Fruit fly (Drosophila melanogaster) whole organism, wandering third instar larva: ENCODE data around the gene CG40813.
"Not testable (repeated sequence)": the region's sequence is repeated elsewhere in the genome, so short reads cannot be mapped to it uniquely, and the experiment has no call there.

ENCODE experiments used
- Dfd ChIP-seq: fragments of >200 bp; optimal IDR thresholded peaks from 2 replicates; lab custom pipeline; 2017; ENCODE audit warnings: missing biosample characterization, missing genetic modification characterization
- Vsx2 ChIP-seq: fragments of 200-300, 225-300 bp; sonication (Bioruptor generic); optimal IDR thresholded peaks from 2 replicates; lab custom pipeline; 2018; ENCODE audit warnings: missing biosample characterization, missing genetic modification characterization; ENCODE audit not compliant: partially characterized antibody
- brk ChIP-seq: fragments of 200-800 bp; sonication (Bioruptor generic); optimal IDR thresholded peaks from 2 replicates; lab custom pipeline; 2016; ENCODE audit warnings: missing biosample characterization, mild to moderate bottlenecking, missing genetic modification characterization
- h ChIP-seq: fragments of 200-800 bp; sonication (Bioruptor generic); optimal IDR thresholded peaks from 3 replicates; lab custom pipeline; 2016; ENCODE audit warnings: missing biosample characterization, mild to moderate bottlenecking, missing genetic modification characterization
- jim ChIP-seq: fragments of 175-275, 200-325 bp; sonication (Bioruptor generic); optimal IDR thresholded peaks from 2 replicates; lab custom pipeline; 2016; ENCODE audit warnings: missing biosample characterization, mild to moderate bottlenecking, missing genetic modification characterization
- psq ChIP-seq: fragments of 200-800 bp; sonication (Bioruptor generic); optimal IDR thresholded peaks from 3 replicates; lab custom pipeline; 2017; ENCODE audit warnings: missing biosample characterization, mild to moderate bottlenecking, missing genetic modification characterization, moderate library complexity

DNA sequence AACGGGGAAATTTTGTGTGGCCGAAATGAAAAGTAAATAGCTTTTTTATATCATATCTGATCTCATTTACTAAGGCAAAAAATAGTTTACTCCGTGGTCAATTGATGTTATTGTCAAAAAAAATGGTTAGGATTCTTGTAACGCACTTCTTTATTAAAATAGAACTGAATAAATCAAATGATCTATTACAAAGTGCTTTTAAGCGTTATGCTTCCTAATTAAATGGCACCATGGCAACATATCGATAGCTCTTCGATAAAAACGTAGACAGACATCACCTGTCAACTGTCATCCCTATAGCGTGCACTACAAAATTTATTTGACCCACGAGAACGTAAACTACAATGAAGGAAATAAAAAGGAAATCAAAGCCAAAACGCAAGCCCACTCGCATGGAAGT, 49.1 kb downstream of the CG40813 start, which contains the start of gene CG46513:
- TF ChIP-seq Dfd (GFP tag; lab: Kevin White, UChicago); h; Vsx2; psq (GFP tag; lab: Kevin White, UChicago); jim; brk (GFP tag; lab: Kevin White, UChicago): not testable (repeated sequence)
